Fruit fly (Drosophila melanogaster) whole organism, embryonic: ENCODE results near the gene asun.

ENCODE experiments used
- Atf6 ChIP-seq: fragments of 200-800 bp; sonication (Bioruptor generic); IDR thresholded peaks from 2 replicates; pipeline ENCODE4 v1.3.6; 2022; ENCODE audit warnings: missing biosample characterization, missing genetic modification characterization
- Awh ChIP-seq: fragments of 200-800 bp; sonication (Bioruptor generic); IDR thresholded peaks from 2 replicates; pipeline ENCODE4, ENCODE4 v1.3.6; 2022; ENCODE audit warnings: missing biosample characterization, missing genetic modification characterization
- CG10565 ChIP-seq: fragments of 200-800 bp; sonication (Bioruptor generic); optimal IDR thresholded peaks from 3 replicates; lab custom pipeline; 2016; ENCODE audit warnings: missing biosample characterization, mild to moderate bottlenecking, missing genetic modification characterization
- CG11247 ChIP-seq: fragments of 200-800 bp; sonication (Bioruptor generic); IDR thresholded peaks from 2 replicates; pipeline ENCODE4 v1.3.6; 2022; ENCODE audit warnings: missing biosample characterization, missing genetic modification characterization
- CG12769 ChIP-seq: fragments of 200-800 bp; sonication (Bioruptor generic); optimal IDR thresholded peaks from 2 replicates; lab custom pipeline; 2019; ENCODE audit warnings: missing biosample characterization, mild to moderate bottlenecking, missing genetic modification characterization, moderate library complexity
- CG13296 ChIP-seq: fragments of 200-800 bp; sonication (Bioruptor generic); optimal IDR thresholded peaks from 3 replicates; lab custom pipeline; 2018; ENCODE audit warnings: missing biosample characterization, mild to moderate bottlenecking, missing genetic modification characterization
- CG13894 ChIP-seq: fragments of 200-800 bp; sonication (Bioruptor generic); optimal IDR thresholded peaks from 3 replicates; lab custom pipeline; 2018; ENCODE audit warnings: missing biosample characterization, mild to moderate bottlenecking, missing genetic modification characterization, moderate library complexity
- CG14860 ChIP-seq: fragments of 200-800 bp; sonication (Bioruptor generic); IDR thresholded peaks from 3 replicates; pipeline ENCODE4 v1.3.6; 2022; ENCODE audit warnings: missing biosample characterization, missing genetic modification characterization; ENCODE audit not compliant: partially characterized antibody
- CG1529 ChIP-seq: fragments of 200-800 bp; sonication (Bioruptor generic); optimal IDR thresholded peaks from 3 replicates; lab custom pipeline; 2018; ENCODE audit warnings: missing biosample characterization, missing genetic modification characterization
- CG15479 ChIP-seq: fragments of 200-800 bp; sonication (Bioruptor generic); optimal IDR thresholded peaks from 3 replicates; lab custom pipeline; 2019; ENCODE audit warnings: missing biosample characterization, mild to moderate bottlenecking, missing genetic modification characterization, moderate library complexity
- CG17186 ChIP-seq: fragments of 200-800 bp; sonication (Bioruptor generic); optimal IDR thresholded peaks from 3 replicates; lab custom pipeline; 2017; ENCODE audit warnings: missing biosample characterization, missing genetic modification reagents, missing genetic modification characterization
- CG17912 ChIP-seq: fragments of 200-800 bp; sonication (Bioruptor generic); optimal IDR thresholded peaks from 2 replicates; lab custom pipeline; 2018; ENCODE audit warnings: missing biosample characterization, mild to moderate bottlenecking, missing genetic modification characterization
- CG1832 ChIP-seq: fragments of 200-800 bp; sonication (Bioruptor generic); optimal IDR thresholded peaks from 2 replicates; lab custom pipeline; 2017; ENCODE audit warnings: missing biosample characterization, mild to moderate bottlenecking, missing genetic modification characterization, inconsistent platforms
- CG2199 ChIP-seq: fragments of 200-800 bp; sonication (Bioruptor generic); IDR thresholded peaks from 3 replicates; pipeline ENCODE4 v1.3.6; 2022; ENCODE audit warnings: missing biosample characterization, missing genetic modification characterization
- CG2712 ChIP-seq: fragments of 200-800 bp; optimal IDR thresholded peaks from 3 replicates; lab custom pipeline; 2019; ENCODE audit warnings: missing biosample characterization, mild to moderate bottlenecking, missing genetic modification characterization, moderate library complexity
- CG3163 ChIP-seq: fragments of 200-800 bp; sonication (Bioruptor generic); optimal IDR thresholded peaks from 3 replicates; lab custom pipeline; 2016; ENCODE audit warnings: missing biosample characterization, missing genetic modification characterization
- CG34376 ChIP-seq: fragments of 200-800 bp; sonication (Bioruptor generic); optimal IDR thresholded peaks from 2 replicates; lab custom pipeline; 2018; ENCODE audit warnings: missing biosample characterization, mild to moderate bottlenecking, missing genetic modification characterization
- CG4360 ChIP-seq: fragments of 200-800 bp; sonication (Bioruptor generic); IDR thresholded peaks from 2 replicates; pipeline ENCODE4 v1.3.6; 2022; ENCODE audit warnings: missing biosample characterization, missing genetic modification characterization
- Chrac-16 ChIP-seq: fragments of 200-800 bp; sonication (Bioruptor generic); optimal IDR thresholded peaks from 3 replicates; lab custom pipeline; 2016; ENCODE audit warnings: missing biosample characterization, missing genetic modification characterization
- Elba2 ChIP-seq: fragments of 200-800 bp; sonication (Bioruptor generic); optimal IDR thresholded peaks from 3 replicates; lab custom pipeline; 2016; ENCODE audit warnings: missing biosample characterization, missing genetic modification characterization
- HHEX ChIP-seq: fragments of 200-800 bp; sonication (Bioruptor generic); optimal IDR thresholded peaks from 3 replicates; lab custom pipeline; 2017; ENCODE audit warnings: missing biosample characterization, mild to moderate bottlenecking, missing genetic modification characterization, missing genetic modification reagents
- HmgZ ChIP-seq: fragments of 200-800 bp; sonication (Bioruptor generic); optimal IDR thresholded peaks from 2 replicates; lab custom pipeline; 2018; ENCODE audit warnings: missing biosample characterization, mild to moderate bottlenecking, missing genetic modification characterization
- Trl ChIP-seq, 3 experiments: fragments of >200 bp in 2 of 3; fragments of 200-800 bp in 1 of 3; sonication (Bioruptor generic) in 1 of 3; optimal IDR thresholded peaks; 2 replicates in 1 of 3; 3 replicates in 2 of 3; lab custom pipeline; 2016 to 2017; ENCODE audit warnings: missing biosample characterization in 1 of 3, missing genetic modification characterization in 1 of 3
- ase ChIP-seq: fragments of 200-800 bp; sonication (Bioruptor generic); IDR thresholded peaks from 3 replicates; pipeline ENCODE4 v1.3.6; 2022; ENCODE audit warnings: missing biosample characterization, missing genetic modification characterization
- ash1 ChIP-seq: fragments of 200-800 bp; sonication (Bioruptor generic); optimal IDR thresholded peaks from 2 replicates; lab custom pipeline; 2018; ENCODE audit warnings: missing biosample characterization, mild to moderate bottlenecking, missing genetic modification characterization
- bbx ChIP-seq: fragments of 200-800 bp; sonication (Bioruptor generic); IDR thresholded peaks from 2 replicates; pipeline ENCODE4 v1.3.6; 2022; ENCODE audit warnings: missing biosample characterization, missing genetic modification characterization; ENCODE audit not compliant: partially characterized antibody
- cg ChIP-seq: fragments of 200-800 bp; sonication (Bioruptor generic); optimal IDR thresholded peaks from 3 replicates; lab custom pipeline; 2019; ENCODE audit warnings: missing biosample characterization, mild to moderate bottlenecking, missing genetic modification characterization, moderate library complexity
- chinmo ChIP-seq: fragments of 200-800 bp; sonication (Bioruptor generic); IDR thresholded peaks from 4 replicates; pipeline ENCODE4 v1.3.6; 2022; ENCODE audit warnings: missing biosample characterization, missing genetic modification characterization; ENCODE audit not compliant: partially characterized antibody
- crol ChIP-seq: fragments of 200-800 bp; sonication (Bioruptor generic); IDR thresholded peaks from 2 replicates; pipeline ENCODE4 v1.3.6; 2022; ENCODE audit warnings: missing biosample characterization, missing genetic modification characterization
- dm ChIP-seq: fragments of 200-800 bp; sonication (Bioruptor generic); optimal IDR thresholded peaks from 3 replicates; lab custom pipeline; 2016; ENCODE audit warnings: missing biosample characterization, missing genetic modification characterization
- ewg ChIP-seq: fragments of 200-800 bp; sonication (Bioruptor generic); optimal IDR thresholded peaks from 3 replicates; lab custom pipeline; 2017; ENCODE audit warnings: mild to moderate bottlenecking, missing biosample characterization, missing genetic modification reagents, missing genetic modification characterization
- exex ChIP-seq: fragments of 200-800 bp; sonication (Bioruptor generic); optimal IDR thresholded peaks from 4 replicates; lab custom pipeline; 2018; ENCODE audit warnings: missing biosample characterization, mild to moderate bottlenecking, missing genetic modification characterization, moderate library complexity
- fd64A ChIP-seq: fragments of 200-800 bp; sonication (Bioruptor generic); optimal IDR thresholded peaks from 3 replicates; lab custom pipeline; 2018; ENCODE audit warnings: missing biosample characterization, mild to moderate bottlenecking, missing genetic modification characterization
- gce ChIP-seq: fragments of 200-800 bp; sonication (Bioruptor generic); IDR thresholded peaks from 3 replicates; pipeline ENCODE4 v1.3.6; 2022; ENCODE audit warnings: missing biosample characterization, missing genetic modification characterization
- hb ChIP-seq: fragments of 200-800 bp; sonication (Bioruptor generic); IDR thresholded peaks from 3 replicates; pipeline ENCODE4 v1.3.6; 2022; ENCODE audit warnings: missing biosample characterization, missing genetic modification characterization; ENCODE audit not compliant: partially characterized antibody
- kah ChIP-seq: fragments of 200-800 bp; sonication (Bioruptor generic); optimal IDR thresholded peaks from 2 replicates; lab custom pipeline; 2018; ENCODE audit warnings: missing biosample characterization, mild to moderate bottlenecking, missing genetic modification characterization
- ken ChIP-seq: fragments of 200-800 bp; sonication (Bioruptor generic); IDR thresholded peaks from 3 replicates; pipeline ENCODE4 v1.3.6; 2022; ENCODE audit warnings: missing biosample characterization, missing genetic modification characterization
- kni ChIP-seq: fragments of 200-800 bp; sonication (Bioruptor generic); optimal IDR thresholded peaks from 3 replicates; lab custom pipeline; 2017; ENCODE audit warnings: mild to moderate bottlenecking, missing biosample characterization, missing genetic modification reagents, missing genetic modification characterization
- mirr ChIP-seq: fragments of 200-800 bp; sonication (Bioruptor generic); optimal IDR thresholded peaks from 3 replicates; lab custom pipeline; 2018; ENCODE audit warnings: missing biosample characterization, mild to moderate bottlenecking, missing genetic modification characterization
- nmo ChIP-seq: fragments of 200-800 bp; sonication (Bioruptor generic); optimal IDR thresholded peaks from 2 replicates; lab custom pipeline; 2018; ENCODE audit warnings: missing biosample characterization, mild to moderate bottlenecking, missing genetic modification characterization, moderate library complexity
- nom ChIP-seq: fragments of 200-800 bp; sonication (Bioruptor generic); optimal IDR thresholded peaks from 2 replicates; lab custom pipeline; 2017; ENCODE audit warnings: missing biosample characterization, missing genetic modification characterization, mild to moderate bottlenecking, moderate library complexity, missing genetic modification reagents
- rib ChIP-seq: fragments of 200-800 bp; sonication (Bioruptor generic); IDR thresholded peaks from 2 replicates; pipeline ENCODE4 v1.3.6; 2022; ENCODE audit warnings: missing biosample characterization, missing genetic modification characterization
- salm ChIP-seq: fragments of 200-800 bp; sonication (Bioruptor generic); optimal IDR thresholded peaks from 2 replicates; lab custom pipeline; 2018; ENCODE audit warnings: missing biosample characterization, mild to moderate bottlenecking, missing genetic modification characterization
- sens ChIP-seq: fragments of 200-800 bp; sonication (Bioruptor generic); peaks from one replicate; lab custom pipeline; 2016; ENCODE audit warnings: missing biosample characterization, missing genetic modification characterization
- sr ChIP-seq: fragments of 200-800 bp; sonication (Bioruptor generic); IDR thresholded peaks from 3 replicates; pipeline ENCODE4 v1.3.6; 2022; ENCODE audit warnings: missing biosample characterization, missing genetic modification characterization
- stwl ChIP-seq: fragments of 200-800 bp; sonication (Bioruptor generic); optimal IDR thresholded peaks from 3 replicates; lab custom pipeline; 2018; ENCODE audit warnings: missing biosample characterization, mild to moderate bottlenecking, missing genetic modification characterization, moderate library complexity
- sug ChIP-seq: fragments of 200-800 bp; optimal IDR thresholded peaks from 2 replicates; lab custom pipeline; 2019; ENCODE audit warnings: missing biosample characterization, mild to moderate bottlenecking, missing genetic modification characterization, moderate library complexity
- ttk ChIP-seq: fragments of 200-800 bp; sonication (Bioruptor generic); IDR thresholded peaks from 2 replicates; pipeline ENCODE4 v2.1.2; 2022; ENCODE audit warnings: missing biosample characterization, missing genetic modification characterization
- unc-4 ChIP-seq: fragments of 200-800 bp; sonication (Bioruptor generic); IDR thresholded peaks from 2 replicates; pipeline ENCODE4 v1.3.6; 2022; ENCODE audit warnings: missing biosample characterization, missing genetic modification characterization; ENCODE audit not compliant: partially characterized antibody
- vvl ChIP-seq: fragments of 200-800 bp; sonication (Bioruptor generic); IDR thresholded peaks from 2 replicates; pipeline ENCODE4 v1.3.6; 2022; ENCODE audit warnings: missing biosample characterization, missing genetic modification characterization
- z ChIP-seq: fragments of 200-800 bp; sonication (Bioruptor generic); IDR thresholded peaks from 3 replicates; pipeline ENCODE4 v1.3.6; 2022; ENCODE audit warnings: missing biosample characterization, missing genetic modification characterization

Gene asun

DNA sequence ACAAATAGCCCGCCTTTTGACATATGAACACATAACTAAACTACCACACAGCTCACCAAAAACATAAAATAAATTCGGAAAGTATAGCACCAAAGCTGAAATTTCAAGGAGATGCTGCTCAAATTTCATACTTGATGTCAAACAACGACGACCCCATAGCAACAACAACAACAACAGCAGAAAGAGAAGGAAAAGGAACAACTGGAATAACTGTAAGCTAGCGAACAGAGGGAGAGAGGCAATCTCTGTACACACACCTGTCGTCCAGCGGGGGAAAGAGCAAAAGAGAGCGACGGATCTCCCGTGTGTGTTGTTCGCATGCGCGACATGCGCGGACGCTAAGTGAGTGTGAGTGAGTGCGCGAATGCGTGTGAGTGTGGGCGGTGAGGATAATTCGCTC lies 10.5 kb downstream of the asun start:
- TF ChIP-seq CG1832 (peak; percentile 70), stwl (tag; lab: Kevin White, UChicago) (peak; percentile 15), z (GFP tag; lab: Robert Waterston, UW) (peak; percentile 64; the same call in 2 of the 3 replicates), ash1 (peak; percentile 30), Atf6 (GFP tag; lab: Robert Waterston, UW) (peak; percentile 21; the same call in 1 of the 2 replicates), kni (peak; percentile 8), CG14860 (GFP tag; lab: Robert Waterston, UW) (0 out of 3 replicates have a peak, but pooled peaks have one; percentile 27), CG3163 (peak; percentile 18), CG2199 (GFP tag; lab: Robert Waterston, UW) (0 out of 3 replicates have a peak, but pooled peaks have one; percentile 25), dm (GFP tag; lab: Kevin White, UChicago) (peak; percentile 6), Trl (optimal IDR thresholded peaks at IDR 0.05; lab: Kevin White, UChicago) (peak; percentile 70 to 71), Trl (GFP tag; optimal IDR thresholded peaks at IDR 0.05; lab: Kevin White, UChicago) (no peak), chinmo (0 out of 4 replicates have a peak, but pooled peaks have one; percentile 29), CG4360 (GFP tag; lab: Robert Waterston, UW) (peak; percentile 94), hb (GFP tag; lab: Robert Waterston, UW) (no peak), Elba2 (peak; percentile 58), crol (GFP tag; lab: Robert Waterston, UW) (peak; percentile 66), ken (GFP tag; lab: Robert Waterston, UW) (no peak), ttk (GFP tag; lab: Robert Waterston, UW) (no peak), rib (0 out of 2 replicates have a peak, but pooled peaks have one; percentile 13), vvl (peak; percentile 36; the same call in 1 of the 2 replicates), CG12769 (no peak), CG1529 (GFP tag; lab: Kevin White, UChicago) (peak; percentile 86), sr (GFP tag; lab: Robert Waterston, UW) (0 out of 3 replicates have a peak, but pooled peaks have one; percentile 32), ewg (GFP tag; lab: Kevin White, UChicago) (peak; percentile 88), CG2712 (no peak), cg (GFP tag; lab: Kevin White, UChicago) (peak; percentile 66), bbx (GFP tag; lab: Robert Waterston, UW) (peak; percentile 26; the same call in 1 of the 2 replicates), salm (no peak), ase (GFP tag; lab: Robert Waterston, UW) (no peak), fd64A (no peak), nom (GFP tag; lab: Kevin White, UChicago) (peak; percentile 32), kah (GFP tag; lab: Kevin White, UChicago) (peak; percentile 85), CG15479 (peak; percentile 70)

DNA sequence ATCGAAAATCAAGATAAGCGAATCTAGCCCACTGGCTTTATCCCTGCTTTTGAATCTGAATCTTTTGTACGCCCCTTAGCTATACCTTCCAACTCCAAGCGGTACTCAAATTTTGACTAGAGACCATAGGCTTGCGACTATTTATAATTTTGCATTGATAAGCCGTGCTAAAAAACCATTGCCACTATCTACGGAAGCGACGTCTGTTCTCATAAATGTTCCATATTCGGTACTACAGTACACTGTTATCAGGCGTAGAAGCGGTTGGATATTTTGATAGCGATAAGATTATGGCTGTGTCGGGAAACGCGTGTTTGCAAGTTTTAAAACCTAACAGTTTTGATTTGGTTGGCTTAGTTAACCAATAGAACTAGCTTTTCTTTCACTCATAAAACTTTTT lies 11.3 kb downstream of the asun start:
- TF ChIP-seq CG17186 = no peak
- peak; percentile 3 for TF ChIP-seq HmgZ (tag; lab: Kevin White, UChicago)
- no peak for TF ChIP-seq HHEX (GFP tag; lab: Kevin White, UChicago)
- TF ChIP-seq CG11247 (GFP tag; lab: Robert Waterston, UW) = no peak
- peak; percentile 73 for TF ChIP-seq mirr (GFP tag; lab: Kevin White, UChicago)
- no peak for TF ChIP-seq chinmo
- TF ChIP-seq CG34376 = peak; percentile 19
- no peak for TF ChIP-seq unc-4 (GFP tag; lab: Robert Waterston, UW)
- TF ChIP-seq exex = peak; percentile 37
- TF ChIP-seq sug (tag; lab: Kevin White, UChicago) = peak; percentile 7
- peak; percentile 51 for TF ChIP-seq sens (GFP tag; lab: Kevin White, UChicago)
- TF ChIP-seq gce (GFP tag; lab: Robert Waterston, UW) = no peak
- no peak for TF ChIP-seq Chrac-16 (GFP tag; lab: Kevin White, UChicago)
- TF ChIP-seq Awh (GFP tag; lab: Robert Waterston, UW) = no peak
- TF ChIP-seq nmo = no peak
- no peak for TF ChIP-seq CG17912 (GFP tag; lab: Kevin White, UChicago)
- TF ChIP-seq CG13894 (tag; lab: Kevin White, UChicago) = no peak
- no peak for TF ChIP-seq CG10565
- no peak for TF ChIP-seq CG13296 (GFP tag; lab: Kevin White, UChicago)
- no peak for TF ChIP-seq sr (GFP tag; lab: Robert Waterston, UW)
